Fruit fly (Drosophila melanogaster): ENCODE data around the gene eater.

DNA sequence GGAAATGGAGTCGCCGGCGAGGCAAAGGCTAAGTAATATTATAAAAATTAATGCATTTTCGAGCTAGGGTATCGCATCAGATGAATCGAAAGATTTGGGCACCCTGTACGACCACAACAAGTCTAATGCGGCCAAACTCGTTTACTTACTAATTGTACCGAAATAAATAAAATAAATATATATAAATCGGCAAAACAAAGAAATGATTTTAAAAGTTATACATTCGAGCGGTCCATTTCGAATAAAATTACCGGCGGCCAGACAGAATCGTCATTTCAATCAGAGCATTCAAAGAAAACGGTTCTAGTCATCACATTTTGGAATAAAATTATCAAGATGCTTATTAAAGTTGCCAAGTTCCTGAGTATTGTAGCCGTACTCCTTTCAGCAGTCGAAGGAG lies 6.6 kb downstream of the eater start, which contains the start of gene CG14258:
- TF ChIP-seq Sin3A (optimal IDR thresholded peaks at IDR 0.05) (no peak), h (optimal IDR thresholded peaks at IDR 0.05) (no peak), psq (optimal IDR thresholded peaks at IDR 0.05) (no peak), insv (optimal IDR thresholded peaks at IDR 0.05) (no peak), ttk (optimal IDR thresholded peaks at IDR 0.05) (no peak)
